Worm (Caenorhabditis elegans) whole organism, L1 larva: Measurements from ENCODE around the gene csn-6.
A peak's percentile ranks its signal among the peaks of the same experiment; 100 is the strongest.

Experiments used
- Y116A8C.19 ChIP-seq: sonication (generic microtip); optimal IDR thresholded peaks from 2 replicates; lab custom pipeline; 2016; ENCODE audit warnings: missing compliant biosample characterization, missing genetic modification characterization, borderline replicate concordance
- aly-2 ChIP-seq: fragments of 150-350 bp; optimal IDR thresholded peaks from 2 replicates; lab custom pipeline; 2014; ENCODE audit warnings: missing biosample characterization, missing genetic modification characterization
- ceh-82 ChIP-seq, 3 experiments: fragments of 150-350 bp in 1 of 3; sonication (generic microtip) in 2 of 3; optimal IDR thresholded peaks; 2 replicates each; lab custom pipeline; 2014 to 2017; ENCODE audit warnings: missing biosample characterization in 3 of 3, missing genetic modification characterization in 3 of 3
- egl-13 ChIP-seq: sonication (generic microtip); optimal IDR thresholded peaks from 2 replicates; lab custom pipeline; 2016; ENCODE audit warnings: missing genotype, missing genetic modification reagents, missing genetic modification characterization, missing compliant biosample characterization
- elt-3 ChIP-seq, 6 experiments: fragments of 150-350 bp in 1 of 6; sonication (generic microtip); optimal IDR thresholded peaks; 2 replicates each; lab custom pipeline; 2017 to 2018; ENCODE audit warnings: missing biosample characterization in 6 of 6, missing genetic modification characterization in 6 of 6, inconsistent platforms in 1 of 6
- lin-13 ChIP-seq: fragments of 150-350 bp; optimal IDR thresholded peaks from 2 replicates; lab custom pipeline; 2014; ENCODE audit warnings: missing biosample characterization, missing genetic modification reagents, missing genetic modification characterization
- nhr-11 ChIP-seq: fragments of 150-350 bp; optimal IDR thresholded peaks from 2 replicates; lab custom pipeline; 2014; ENCODE audit warnings: missing biosample characterization, missing genetic modification characterization
- nhr-237 ChIP-seq: fragments of 150-350 bp; optimal IDR thresholded peaks from 2 replicates; lab custom pipeline; 2014; ENCODE audit warnings: missing biosample characterization, missing genetic modification characterization
- nhr-28 ChIP-seq: fragments of 150-350 bp; optimal IDR thresholded peaks from 2 replicates; lab custom pipeline; 2014; ENCODE audit warnings: missing biosample characterization, missing genetic modification characterization
- nhr-77 ChIP-seq: fragments of 150-350 bp; optimal IDR thresholded peaks from 2 replicates; lab custom pipeline; 2014; ENCODE audit warnings: missing biosample characterization, missing genetic modification characterization
- nhr-84 ChIP-seq: sonication (generic microtip); optimal IDR thresholded peaks from 2 replicates; lab custom pipeline; 2017; ENCODE audit warnings: missing biosample characterization, missing genetic modification characterization
- xbp-1 ChIP-seq: sonication (generic microtip); optimal IDR thresholded peaks from 2 replicates; lab custom pipeline; 2016; ENCODE audit warnings: missing genetic modification characterization, missing compliant biosample characterization

- no peak for TF ChIP-seq nhr-84 (tag; lab: Kevin White, UChicago)
- peak; percentile 60 for TF ChIP-seq egl-13
- TF ChIP-seq Y116A8C.19 (tag; lab: Kevin White, UChicago) = no peak
- peak; percentile 41 for TF ChIP-seq aly-2 (tag; lab: Kevin White, UChicago)
- TF ChIP-seq xbp-1 = peak; percentile 84
- TF ChIP-seq nhr-28 (tag; lab: Kevin White, UChicago) = no peak
- no peak for TF ChIP-seq nhr-11 (tag; lab: Kevin White, UChicago)
- TF ChIP-seq elt-3 (tag; optimal IDR thresholded peaks at IDR 0.05; lab: Kevin White, UChicago) = peak in 1 of 6 experiments; percentile 50
- peak; percentile 63 for TF ChIP-seq nhr-77 (tag; lab: Kevin White, UChicago)
- TF ChIP-seq ceh-82 (tag; optimal IDR thresholded peaks at IDR 0.05; lab: Kevin White, UChicago) = peak; percentile 63 to 79 (median 74)
- peak; percentile 28 for TF ChIP-seq nhr-237 (tag; lab: Kevin White, UChicago)
- peak; percentile 74 for TF ChIP-seq lin-13 (GFP tag; lab: Kevin White, UChicago)
Measured at ce11 chrIV:13297746-13298145, 2.9 kb upstream of the csn-6 start, which contains the start of the genes Y67H2A.2 and micu-1.
